Worm (Caenorhabditis elegans) whole organism, L4 larva: Measurements from ENCODE around the gene srz-56.

Experiments
- daf-12 ChIP-seq: fragments of 150-350 bp; optimal IDR thresholded peaks from 2 replicates; lab custom pipeline; 2014; ENCODE audit warnings: missing biosample characterization, missing genetic modification reagents, missing genetic modification characterization
- fkh-10 ChIP-seq: fragments of 150-350 bp; optimal IDR thresholded peaks from 2 replicates; lab custom pipeline; 2014; ENCODE audit warnings: missing biosample characterization, missing genetic modification reagents, missing genetic modification characterization

DNA sequence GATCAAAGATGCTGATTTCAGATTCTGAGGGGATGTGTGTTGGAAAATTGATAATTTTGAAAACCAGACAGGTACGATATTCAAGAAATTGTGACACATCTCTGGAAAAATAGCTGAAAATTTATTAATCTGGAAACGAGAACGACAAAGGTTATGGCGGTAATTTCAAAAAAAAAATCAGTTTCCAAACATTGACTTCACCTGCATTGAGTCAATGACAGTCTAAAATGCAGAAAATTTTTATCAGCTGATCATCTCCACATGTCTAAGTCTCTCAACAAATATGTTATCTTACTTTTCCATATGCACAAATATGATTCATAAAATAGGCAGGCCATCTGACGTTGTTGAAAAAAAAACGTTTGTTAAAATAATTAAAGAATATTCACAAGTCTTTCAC, 31.5 kb downstream of the srz-56 start, which contains the start of gene fbxa-48:
- TF ChIP-seq daf-12 (tag; lab: Kevin White, UChicago), result no peak
- TF ChIP-seq fkh-10, result no peak
